Fruit fly (Drosophila melanogaster) whole organism, embryonic: ENCODE results near the gene Mgat3.

Source experiments
- Atf-2 ChIP-seq: fragments of 200-800 bp; sonication (Bioruptor generic); optimal IDR thresholded peaks from 2 replicates; lab custom pipeline; 2016; ENCODE audit warnings: missing biosample characterization, missing genetic modification characterization
- Atf3 ChIP-seq: fragments of 200-800 bp; sonication (Bioruptor generic); optimal IDR thresholded peaks from 3 replicates; lab custom pipeline; 2016; ENCODE audit warnings: missing biosample characterization, missing genetic modification characterization
- BEAF-32 ChIP-seq: fragments of 200-800 bp; sonication (Bioruptor generic); optimal IDR thresholded peaks from 3 replicates; lab custom pipeline; 2017; ENCODE audit warnings: missing biosample characterization, missing genetic modification characterization, mild to moderate bottlenecking, moderate library complexity, missing genetic modification reagents
- CG10565 ChIP-seq: fragments of 200-800 bp; sonication (Bioruptor generic); optimal IDR thresholded peaks from 3 replicates; lab custom pipeline; 2016; ENCODE audit warnings: missing biosample characterization, mild to moderate bottlenecking, missing genetic modification characterization
- CG10959 ChIP-seq: fragments of 200-800 bp; sonication (Bioruptor generic); IDR thresholded peaks from 2 replicates; pipeline ENCODE4 v1.3.6; 2022; ENCODE audit warnings: missing biosample characterization, missing genetic modification characterization
- CG11504 ChIP-seq: fragments of 200-800 bp; sonication (Bioruptor generic); optimal IDR thresholded peaks from 3 replicates; lab custom pipeline; 2019; ENCODE audit warnings: missing biosample characterization, mild to moderate bottlenecking, missing genetic modification characterization, moderate library complexity
- CG13123 ChIP-seq: fragments of 200-800 bp; sonication (Bioruptor generic); optimal IDR thresholded peaks from 2 replicates; lab custom pipeline; 2016; ENCODE audit warnings: missing biosample characterization, missing genetic modification characterization
- CG13424 ChIP-seq: fragments of 200-800 bp; sonication (Bioruptor generic); optimal IDR thresholded peaks from 2 replicates; lab custom pipeline; 2019; ENCODE audit warnings: missing biosample characterization, mild to moderate bottlenecking, missing genetic modification characterization, moderate library complexity
- CG16863 ChIP-seq: fragments of 200-800 bp; sonication (Bioruptor generic); optimal IDR thresholded peaks from 3 replicates; lab custom pipeline; 2016; ENCODE audit warnings: missing biosample characterization, missing genetic modification characterization
- CG17385 ChIP-seq: fragments of 200-800 bp; sonication (Bioruptor generic); optimal IDR thresholded peaks from 3 replicates; lab custom pipeline; 2018; ENCODE audit warnings: missing biosample characterization, mild to moderate bottlenecking, missing genetic modification characterization
- CG18599 ChIP-seq: fragments of 200-800 bp; sonication (Bioruptor generic); optimal IDR thresholded peaks from 3 replicates; lab custom pipeline; 2017; ENCODE audit warnings: missing biosample characterization, missing genetic modification characterization, mild to moderate bottlenecking, moderate library complexity, missing genetic modification reagents
- CG2202 ChIP-seq: fragments of 200-800 bp; sonication (Bioruptor generic); optimal IDR thresholded peaks from 2 replicates; lab custom pipeline; 2018; ENCODE audit warnings: missing biosample characterization, mild to moderate bottlenecking, missing genetic modification characterization
- CG4360 ChIP-seq: fragments of 200-800 bp; sonication (Bioruptor generic); IDR thresholded peaks from 2 replicates; pipeline ENCODE4 v1.3.6; 2022; ENCODE audit warnings: missing biosample characterization, missing genetic modification characterization
- CG4404 ChIP-seq: fragments of 200-800 bp; sonication (Bioruptor generic); IDR thresholded peaks from 2 replicates; pipeline ENCODE4 v1.3.6; 2022; ENCODE audit warnings: missing biosample characterization, missing genetic modification characterization
- CG5245 ChIP-seq: fragments of 200-800 bp; sonication (Bioruptor generic); optimal IDR thresholded peaks from 3 replicates; lab custom pipeline; 2016; ENCODE audit warnings: missing biosample characterization, missing genetic modification characterization
- CG6813 ChIP-seq: fragments of 200-800 bp; sonication (Bioruptor generic); optimal IDR thresholded peaks from 2 replicates; lab custom pipeline; 2017; ENCODE audit warnings: missing biosample characterization, missing genetic modification characterization, mild to moderate bottlenecking, moderate library complexity, missing genetic modification reagents
- CG9437 ChIP-seq: fragments of 200-800 bp; sonication (Bioruptor generic); optimal IDR thresholded peaks from 2 replicates; lab custom pipeline; 2018; ENCODE audit warnings: missing biosample characterization, mild to moderate bottlenecking, missing genetic modification characterization
- CG9932 ChIP-seq: fragments of 200-800 bp; sonication (Bioruptor generic); IDR thresholded peaks from 2 replicates; pipeline ENCODE4 v1.3.6; 2022; ENCODE audit warnings: missing biosample characterization, missing genetic modification characterization
- Camta ChIP-seq: fragments of 200-800 bp; sonication (Bioruptor generic); optimal IDR thresholded peaks from 2 replicates; lab custom pipeline; 2016; ENCODE audit warnings: missing biosample characterization, missing genetic modification characterization
- Dad ChIP-seq: fragments of 200-800 bp; sonication (Bioruptor generic); optimal IDR thresholded peaks from 3 replicates; lab custom pipeline; 2016; ENCODE audit warnings: missing biosample characterization, missing genetic modification characterization
- HLH3B ChIP-seq: fragments of 200-800 bp; sonication (Bioruptor generic); IDR thresholded peaks from 2 replicates; pipeline ENCODE4 v1.3.6; 2022; ENCODE audit warnings: missing biosample characterization, missing genetic modification characterization
- Lhr ChIP-seq: fragments of 200-800 bp; sonication (Bioruptor generic); optimal IDR thresholded peaks from 3 replicates; lab custom pipeline; 2017; ENCODE audit warnings: mild to moderate bottlenecking, missing biosample characterization, missing genetic modification reagents, missing genetic modification characterization
- MESR4 ChIP-seq: fragments of 200-800 bp; sonication (Bioruptor generic); optimal IDR thresholded peaks from 2 replicates; lab custom pipeline; 2018; ENCODE audit warnings: missing biosample characterization, mild to moderate bottlenecking, missing genetic modification characterization, moderate library complexity
- Mad ChIP-seq: fragments of 200-800 bp; sonication (Bioruptor generic); optimal IDR thresholded peaks from 2 replicates; lab custom pipeline; 2016; ENCODE audit warnings: missing biosample characterization, missing genetic modification characterization
- Nf-YB ChIP-seq: fragments of 200-800 bp; sonication (Bioruptor generic); optimal IDR thresholded peaks from 3 replicates; lab custom pipeline; 2019; ENCODE audit warnings: missing biosample characterization, mild to moderate bottlenecking, missing genetic modification characterization, moderate library complexity
- Optix ChIP-seq: fragments of 200-800 bp; sonication (Bioruptor generic); IDR thresholded peaks from 3 replicates; pipeline ENCODE4 v1.3.6; 2022; ENCODE audit warnings: missing biosample characterization, missing genetic modification characterization
- Vsx1 ChIP-seq: fragments of 200-800 bp; sonication (Bioruptor generic); optimal IDR thresholded peaks from 2 replicates; lab custom pipeline; 2017; ENCODE audit warnings: missing biosample characterization, mild to moderate bottlenecking, missing genetic modification characterization, missing genetic modification reagents
- al ChIP-seq: fragments of 200-800 bp; sonication (Bioruptor generic); IDR thresholded peaks from 2 replicates; pipeline ENCODE4 v1.3.6; 2022; ENCODE audit warnings: missing biosample characterization, missing genetic modification characterization
- ash1 ChIP-seq: fragments of 200-800 bp; sonication (Bioruptor generic); optimal IDR thresholded peaks from 2 replicates; lab custom pipeline; 2018; ENCODE audit warnings: missing biosample characterization, mild to moderate bottlenecking, missing genetic modification characterization
- btn ChIP-seq: fragments of 200-800 bp; sonication (Bioruptor generic); optimal IDR thresholded peaks from 2 replicates; lab custom pipeline; 2016; ENCODE audit warnings: missing biosample characterization, missing genetic modification characterization
- chm ChIP-seq: fragments of 200-800 bp; sonication (Bioruptor generic); IDR thresholded peaks from 2 replicates; pipeline ENCODE4 v1.3.6; 2022; ENCODE audit warnings: missing biosample characterization, missing genetic modification characterization
- crol ChIP-seq: fragments of 200-800 bp; sonication (Bioruptor generic); IDR thresholded peaks from 2 replicates; pipeline ENCODE4 v1.3.6; 2022; ENCODE audit warnings: missing biosample characterization, missing genetic modification characterization
- dm ChIP-seq: fragments of 200-800 bp; sonication (Bioruptor generic); optimal IDR thresholded peaks from 3 replicates; lab custom pipeline; 2016; ENCODE audit warnings: missing biosample characterization, missing genetic modification characterization
- dmrt11E ChIP-seq: fragments of 200-800 bp; sonication (Bioruptor generic); optimal IDR thresholded peaks from 3 replicates; lab custom pipeline; 2018; ENCODE audit warnings: missing biosample characterization, mild to moderate bottlenecking, missing genetic modification characterization, moderate library complexity
- ftz-f1 ChIP-seq: fragments of 200-800 bp; sonication (Bioruptor generic); optimal IDR thresholded peaks from 2 replicates; lab custom pipeline; 2016; ENCODE audit warnings: missing biosample characterization, missing genetic modification characterization
- gcm ChIP-seq: fragments of 200-800 bp; sonication (Bioruptor generic); optimal IDR thresholded peaks from 2 replicates; lab custom pipeline; 2019; ENCODE audit warnings: missing biosample characterization, mild to moderate bottlenecking, missing genetic modification characterization, moderate library complexity
- gem ChIP-seq: fragments of 200-800 bp; sonication (Bioruptor generic); optimal IDR thresholded peaks from 2 replicates; lab custom pipeline; 2019; ENCODE audit warnings: missing biosample characterization, mild to moderate bottlenecking, missing genetic modification characterization, moderate library complexity
- gsb-n ChIP-seq: fragments of 200-800 bp; sonication (Bioruptor generic); optimal IDR thresholded peaks from 3 replicates; lab custom pipeline; 2018; ENCODE audit warnings: missing biosample characterization, mild to moderate bottlenecking, missing genetic modification characterization
- klu ChIP-seq: fragments of 200-800 bp; sonication (Bioruptor generic); IDR thresholded peaks from 2 replicates; pipeline ENCODE4 v1.3.6; 2022; ENCODE audit warnings: missing biosample characterization, missing genetic modification characterization
- lab ChIP-seq: fragments of 200-800 bp; sonication (Bioruptor generic); optimal IDR thresholded peaks from 3 replicates; lab custom pipeline; 2017; ENCODE audit warnings: missing biosample characterization, missing genetic modification characterization, mild to moderate bottlenecking, moderate library complexity, missing genetic modification reagents
- luna ChIP-seq: fragments of 200-800 bp; sonication (Bioruptor generic); optimal IDR thresholded peaks from 2 replicates; lab custom pipeline; 2016; ENCODE audit warnings: missing biosample characterization, missing genetic modification characterization
- nau ChIP-seq: fragments of 200-800 bp; sonication (Bioruptor generic); optimal IDR thresholded peaks from 3 replicates; lab custom pipeline; 2017; ENCODE audit warnings: missing biosample characterization, mild to moderate bottlenecking, missing genetic modification characterization, missing genetic modification reagents
- seq ChIP-seq: fragments of 200-800 bp; sonication (Bioruptor generic); IDR thresholded peaks from 2 replicates; pipeline ENCODE4 v1.3.6; 2022; ENCODE audit warnings: missing biosample characterization, missing genetic modification characterization
- sisA ChIP-seq: fragments of 200-800 bp; sonication (Bioruptor generic); IDR thresholded peaks from 2 replicates; pipeline ENCODE4 v1.3.6; 2022; ENCODE audit warnings: missing biosample characterization, missing genetic modification characterization
- sob ChIP-seq: fragments of 200-800 bp; sonication (Bioruptor generic); IDR thresholded peaks from 2 replicates; pipeline ENCODE4 v1.3.6; 2022; ENCODE audit warnings: missing biosample characterization, missing genetic modification characterization
- sug ChIP-seq: fragments of 200-800 bp; optimal IDR thresholded peaks from 2 replicates; lab custom pipeline; 2019; ENCODE audit warnings: missing biosample characterization, mild to moderate bottlenecking, missing genetic modification characterization, moderate library complexity
- tap ChIP-seq: fragments of 200-800 bp; optimal IDR thresholded peaks from 3 replicates; lab custom pipeline; 2019; ENCODE audit warnings: missing biosample characterization, mild to moderate bottlenecking, missing genetic modification characterization, moderate library complexity
- unpg ChIP-seq: fragments of 200-800 bp; sonication (Bioruptor generic); optimal IDR thresholded peaks from 3 replicates; lab custom pipeline; 2018; ENCODE audit warnings: missing biosample characterization, mild to moderate bottlenecking, missing genetic modification characterization, moderate library complexity
- vnd ChIP-seq: fragments of 200-800 bp; sonication (Bioruptor generic); IDR thresholded peaks from 3 replicates; pipeline ENCODE4 v1.3.6; 2022; ENCODE audit warnings: missing biosample characterization, missing genetic modification characterization; ENCODE audit not compliant: partially characterized antibody

The Mgat3 gene

dm6 chr2L:13164994-13165801 lies 17.2 kb downstream of the Mgat3 start, which contains the start of gene Sirt1 (continued):
- TF ChIP-seq dmrt11E (tag; lab: Kevin White, UChicago) (peak; percentile 92), CG13424 (tag; lab: Kevin White, UChicago) (peak; percentile 93), CG11504 (tag; lab: Kevin White, UChicago) (peak; percentile 91), CG18599 (GFP tag; lab: Kevin White, UChicago) (peak; percentile 77), gsb-n (peak; percentile 85), sug (peak; percentile 89), Lhr (peak; percentile 56), CG2202 (tag; lab: Kevin White, UChicago) (peak; percentile 40), Atf3 (peak; percentile 25), gem (tag; lab: Kevin White, UChicago) (peak; percentile 95), Nf-YB (GFP tag; lab: Kevin White, UChicago) (peak; percentile 76), Atf-2 (GFP tag; lab: Kevin White, UChicago) (peak; percentile 6), lab (GFP tag; lab: Kevin White, UChicago) (peak; percentile 76), btn (GFP tag; lab: Kevin White, UChicago) (no peak), luna (GFP tag; lab: Kevin White, UChicago) (no peak), CG4360 (no peak), crol (GFP tag; lab: Robert Waterston, UW) (0 out of 2 replicates have a peak, but pooled peaks have one; percentile 21), gcm (GFP tag; lab: Kevin White, UChicago) (peak; percentile 67), CG6813 (GFP tag; lab: Kevin White, UChicago) (peak; percentile 73), CG10565 (no peak), tap (tag; lab: Kevin White, UChicago) (peak; percentile 62), Vsx1 (GFP tag; lab: Kevin White, UChicago) (no peak), klu (GFP tag; lab: Robert Waterston, UW) (peak; percentile 84; the same call in 1 of the 2 replicates), CG9437 (GFP tag; lab: Kevin White, UChicago) (peak; percentile 94), CG17385 (GFP tag; lab: Kevin White, UChicago) (peak; percentile 77), ftz-f1 (no peak), sob (GFP tag; lab: Robert Waterston, UW) (peak; percentile 61; the same call in 1 of the 2 replicates), CG16863 (GFP tag; lab: Kevin White, UChicago) (peak; percentile 57), nau (GFP tag; lab: Kevin White, UChicago) (no peak), vnd (GFP tag; lab: Robert Waterston, UW) (no peak), dm (GFP tag; lab: Kevin White, UChicago) (no peak), sisA (GFP tag; lab: Robert Waterston, UW) (peak; percentile 78), seq (peak; percentile 72; the same call in 1 of the 2 replicates), MESR4 (GFP tag; lab: Kevin White, UChicago) (peak; percentile 99), CG4404 (GFP tag; lab: Robert Waterston, UW) (peak; percentile 86), ash1 (no peak), HLH3B (GFP tag; lab: Robert Waterston, UW) (peak; percentile 63; the same call in 1 of the 2 replicates), al (GFP tag; lab: Robert Waterston, UW) (peak; percentile 77), CG9932 (peak; percentile 83), Dad (no peak), chm (GFP tag; lab: Robert Waterston, UW) (peak; percentile 22; the same call in 1 of the 2 replicates), unpg (GFP tag; lab: Kevin White, UChicago) (peak; percentile 82), CG13123 (GFP tag; lab: Kevin White, UChicago) (peak; percentile 72), Mad (GFP tag; lab: Kevin White, UChicago) (peak; percentile 46), BEAF-32 (GFP tag; lab: Kevin White, UChicago) (peak; percentile 25), Camta (GFP tag; lab: Kevin White, UChicago) (peak; percentile 18), Optix (no peak), CG5245 (GFP tag; lab: Kevin White, UChicago) (peak; percentile 38), CG10959 (GFP tag; lab: Robert Waterston, UW) (peak; percentile 55)
